Worm (Caenorhabditis elegans) whole organism, L1 larva: Measurements from ENCODE around the gene aptf-3.

Experiments
- ceh-8 ChIP-seq: fragments of 200-800 bp; sonication (Bioruptor generic); optimal IDR thresholded peaks from 2 replicates; lab custom pipeline; 2018; ENCODE audit warnings: mild to moderate bottlenecking, missing genetic modification characterization, moderate library complexity, missing compliant biosample characterization
- fkh-4 ChIP-seq: sonication (generic microtip); optimal IDR thresholded peaks from 2 replicates; lab custom pipeline; 2016; ENCODE audit warnings: missing compliant biosample characterization, missing genetic modification characterization, borderline replicate concordance
- lin-15B ChIP-seq: fragments of 150-350 bp; sonication (generic microtip); optimal IDR thresholded peaks from 3 replicates; lab custom pipeline; 2014; ENCODE audit warnings: missing biosample characterization, missing genetic modification characterization
- nhr-20 ChIP-seq: sonication (generic microtip); optimal IDR thresholded peaks from 2 replicates; lab custom pipeline; 2016; ENCODE audit warnings: mild to moderate bottlenecking, missing genetic modification characterization, missing compliant biosample characterization
- pqm-1 ChIP-seq: sonication (generic microtip); optimal IDR thresholded peaks from 3 replicates; lab custom pipeline; 2017; ENCODE audit warnings: missing biosample characterization, missing genetic modification characterization

The aptf-3 gene

DNA sequence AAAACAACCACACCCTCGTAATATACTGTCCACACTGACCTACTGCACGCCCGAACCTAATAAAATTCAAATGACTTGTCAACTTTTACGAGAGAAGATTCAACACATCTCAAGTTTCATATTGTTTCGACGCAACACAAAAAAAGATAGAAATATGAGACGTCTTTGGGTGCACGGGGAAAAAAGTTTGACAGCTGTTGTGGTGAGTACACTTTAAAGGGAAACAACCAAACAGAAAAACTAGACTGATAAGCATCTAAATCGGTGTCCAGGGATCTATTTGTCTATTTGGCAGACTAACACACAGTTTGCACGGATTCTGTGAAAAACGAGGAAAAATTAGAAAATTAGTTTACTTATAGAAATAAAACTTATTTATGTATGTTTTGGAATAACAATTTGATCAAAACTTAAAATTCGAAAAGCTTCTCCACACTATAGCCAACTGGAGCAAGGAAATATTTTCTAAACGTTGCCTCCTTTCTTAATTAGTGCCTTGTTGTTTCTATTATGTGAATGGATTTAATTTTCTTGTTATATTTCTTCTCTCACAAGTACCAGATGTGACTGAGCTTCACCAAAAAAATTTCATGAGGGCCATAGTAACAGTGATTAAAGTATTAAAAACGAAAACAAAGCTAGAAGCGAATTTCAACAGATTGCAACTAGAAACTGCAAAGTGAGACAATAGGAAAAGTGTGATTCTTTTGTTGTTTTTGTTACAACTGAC lies 49.8 kb downstream of the aptf-3 start (continued):
- TF ChIP-seq ceh-8 (GFP tag; lab: Kevin White, UChicago), result no peak
- peak; percentile 76 for TF ChIP-seq fkh-4 (tag; lab: Kevin White, UChicago)
- TF ChIP-seq nhr-20 (tag; lab: Kevin White, UChicago), result no peak
- no peak for TF ChIP-seq lin-15B (tag; lab: Kevin White, UChicago)
- no peak for TF ChIP-seq pqm-1
